Worm (Caenorhabditis elegans) whole organism, L4/young adult: ENCODE results near the gene M02H5.8.

Source experiments
- W03F9.2 ChIP-seq: fragments of 150-350 bp; optimal IDR thresholded peaks from 2 replicates; lab custom pipeline; 2014; ENCODE audit warnings: missing biosample characterization, missing genetic modification characterization
- dao-5 ChIP-seq: sonication (generic microtip); optimal IDR thresholded peaks from 2 replicates; lab custom pipeline; 2016; ENCODE audit warnings: missing genotype, missing genetic modification characterization, moderate library complexity, missing compliant biosample characterization
- him-1 ChIP-seq: sonication (generic microtip); optimal IDR thresholded peaks from 2 replicates; lab custom pipeline; 2016; ENCODE audit warnings: missing genotype, missing genetic modification reagents, missing genetic modification characterization, missing compliant biosample characterization

ce11 chrV:486684-487083 lies 36.9 kb downstream of the M02H5.8 start, which contains the start of gene nhr-211:
- TF ChIP-seq him-1 (tag; lab: Kevin White, UChicago) (no peak), W03F9.2 (tag; lab: Kevin White, UChicago) (no peak), dao-5 (no peak)
